Fruit fly (Drosophila melanogaster) whole organism, wandering third instar larva: ENCODE data around the gene tbrd-1.

ENCODE experiments used
- Rel ChIP-seq, 2 experiments: fragments of 200-800 bp; sonication (Bioruptor generic) in 1 of 2; optimal IDR thresholded peaks; 2 replicates in 1 of 2; 3 replicates in 1 of 2; lab custom pipeline; 2016 to 2019; ENCODE audit warnings: mild to moderate bottlenecking in 2 of 2, missing biosample characterization in 2 of 2, missing genetic modification characterization in 2 of 2, moderate library complexity in 1 of 2
- psq ChIP-seq: fragments of 200-800 bp; sonication (Bioruptor generic); optimal IDR thresholded peaks from 3 replicates; lab custom pipeline; 2017; ENCODE audit warnings: missing biosample characterization, mild to moderate bottlenecking, missing genetic modification characterization, moderate library complexity
- rgr ChIP-seq: fragments of 200-800 bp; sonication (Bioruptor generic); optimal IDR thresholded peaks from 3 replicates; lab custom pipeline; 2016; ENCODE audit warnings: missing biosample characterization, mild to moderate bottlenecking, missing genetic modification characterization

DNA sequence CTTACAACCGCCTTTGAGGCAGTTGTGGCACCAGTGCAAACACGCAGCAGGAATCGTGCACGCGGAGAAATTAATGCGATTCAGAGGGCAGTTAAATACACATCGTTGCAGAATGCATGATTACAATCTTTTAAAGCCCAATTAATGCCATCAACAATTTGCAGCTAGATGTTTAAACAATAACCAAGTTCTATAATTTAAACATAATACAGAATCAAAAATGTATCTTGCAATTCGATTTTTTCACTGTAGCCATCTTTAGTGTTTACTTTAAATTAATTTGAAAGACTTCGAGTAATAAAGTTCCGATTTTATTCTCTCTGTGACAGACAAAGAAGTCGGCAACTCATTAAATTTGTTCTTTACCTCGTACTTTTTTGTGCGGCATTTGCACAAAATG is 22.6 kb upstream of the tbrd-1 start:
- TF ChIP-seq Rel (GFP tag; optimal IDR thresholded peaks at IDR 0.05; lab: Kevin White, UChicago), result no peak
- no peak for TF ChIP-seq Rel (tag; optimal IDR thresholded peaks at IDR 0.05; lab: Kevin White, UChicago)
- peak; percentile 62 for TF ChIP-seq psq (GFP tag; lab: Kevin White, UChicago)
- peak; percentile 77 for TF ChIP-seq rgr (GFP tag; lab: Kevin White, UChicago)
